Fruit fly (Drosophila melanogaster) whole organism, wandering third instar larva: ENCODE measurements around the gene CG34012.

ENCODE experiments used
- Abd-B ChIP-seq: fragments of >200 bp; optimal IDR thresholded peaks from 2 replicates; lab custom pipeline; 2017; ENCODE audit warnings: missing biosample characterization, missing genetic modification characterization
- CrebA ChIP-seq: fragments of 200-800 bp; sonication (Bioruptor generic); optimal IDR thresholded peaks from 2 replicates; lab custom pipeline; 2016; ENCODE audit warnings: missing biosample characterization, mild to moderate bottlenecking, missing genetic modification characterization, borderline replicate concordance
- Hnf4 ChIP-seq: fragments of 200-800 bp; sonication (Bioruptor generic); optimal IDR thresholded peaks from 2 replicates; lab custom pipeline; 2016; ENCODE audit warnings: missing biosample characterization, mild to moderate bottlenecking, missing genetic modification characterization
- Hr83 ChIP-seq: fragments of 200-300 bp; sonication (Bioruptor generic); optimal IDR thresholded peaks from 2 replicates; lab custom pipeline; 2016; ENCODE audit warnings: missing biosample characterization, mild to moderate bottlenecking, missing genetic modification characterization, moderate library complexity; ENCODE audit not compliant: poor library complexity, severe bottlenecking
- Jra ChIP-seq: sonication (Bioruptor generic); optimal IDR thresholded peaks from 2 replicates; lab custom pipeline; 2016; ENCODE audit warnings: missing biosample characterization, missing genetic modification characterization
- Mio ChIP-seq: sonication (Bioruptor generic); optimal IDR thresholded peaks from 2 replicates; lab custom pipeline; 2016; ENCODE audit warnings: missing biosample characterization, missing genetic modification characterization
- brk ChIP-seq: fragments of 200-800 bp; sonication (Bioruptor generic); optimal IDR thresholded peaks from 2 replicates; lab custom pipeline; 2016; ENCODE audit warnings: missing biosample characterization, mild to moderate bottlenecking, missing genetic modification characterization
- fru ChIP-seq: fragments of 200-800 bp; sonication (Bioruptor generic); optimal IDR thresholded peaks from 3 replicates; lab custom pipeline; 2016; ENCODE audit warnings: missing biosample characterization, mild to moderate bottlenecking, missing genetic modification characterization
- jim ChIP-seq: fragments of 175-275, 200-325 bp; sonication (Bioruptor generic); optimal IDR thresholded peaks from 2 replicates; lab custom pipeline; 2016; ENCODE audit warnings: missing biosample characterization, mild to moderate bottlenecking, missing genetic modification characterization
- pan ChIP-seq: fragments of >200 bp; optimal IDR thresholded peaks from 2 replicates; lab custom pipeline; 2017
- psq ChIP-seq: fragments of 200-800 bp; sonication (Bioruptor generic); optimal IDR thresholded peaks from 3 replicates; lab custom pipeline; 2017; ENCODE audit warnings: missing biosample characterization, mild to moderate bottlenecking, missing genetic modification characterization, moderate library complexity
- rgr ChIP-seq: fragments of 200-800 bp; sonication (Bioruptor generic); optimal IDR thresholded peaks from 3 replicates; lab custom pipeline; 2016; ENCODE audit warnings: missing biosample characterization, mild to moderate bottlenecking, missing genetic modification characterization

dm6 chr3L:11069764-11070163 lies 39.5 kb downstream of the CG34012 start, which contains the start of gene CG6310:
- TF ChIP-seq brk (GFP tag; lab: Kevin White, UChicago) (no peak), psq (GFP tag; lab: Kevin White, UChicago) (no peak), fru (GFP tag; lab: Kevin White, UChicago) (no peak), Mio (no peak), Hr83 (GFP tag; lab: Kevin White, UChicago) (no peak), jim (GFP tag; lab: Kevin White, UChicago) (no peak), Jra (GFP tag; lab: Kevin White, UChicago) (no peak), Abd-B (GFP tag; lab: Kevin White, UChicago) (no peak), Hnf4 (GFP tag; lab: Kevin White, UChicago) (no peak), pan (no peak), CrebA (GFP tag; lab: Kevin White, UChicago) (no peak), rgr (GFP tag; lab: Kevin White, UChicago) (no peak)
